Fruit fly (Drosophila melanogaster): ENCODE results near the gene daed.

The daed gene

DNA sequence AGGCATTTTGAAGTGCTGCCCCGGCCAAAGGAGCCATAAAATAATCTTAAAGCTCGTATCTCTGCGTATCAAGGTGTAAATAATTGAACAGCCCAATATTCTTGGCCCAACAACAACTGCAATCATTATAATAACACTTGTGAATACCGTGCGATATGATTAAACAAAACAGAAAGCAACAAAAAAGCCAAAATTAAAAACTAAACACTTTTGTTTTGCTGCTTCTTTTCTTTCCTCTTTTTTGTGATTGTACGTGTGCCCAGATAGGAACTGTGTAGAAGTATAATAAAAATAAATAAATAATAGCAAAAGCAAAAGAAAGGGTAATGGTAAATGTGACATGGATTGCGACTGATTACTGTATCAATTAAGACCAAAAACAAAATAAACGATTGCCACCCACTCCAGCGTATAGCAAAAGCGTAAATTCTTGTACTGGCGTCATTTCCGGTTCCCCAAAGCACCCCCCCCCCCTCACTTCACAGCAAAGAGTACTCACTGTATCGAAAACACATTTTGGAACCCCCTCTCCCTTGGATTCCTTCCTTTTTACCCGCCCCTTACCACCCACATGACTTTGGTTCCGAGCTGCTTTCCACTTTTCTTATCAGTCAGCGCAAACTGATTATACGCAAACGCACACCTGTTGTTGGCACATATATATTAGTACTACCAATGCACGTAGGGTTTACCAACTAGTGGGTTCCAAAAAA lies 44.6 kb downstream of the daed start (continued):
- no peak for TF ChIP-seq CG6654 (GFP tag; optimal IDR thresholded peaks at IDR 0.05)
- no peak for TF ChIP-seq CG2712 (tag; optimal IDR thresholded peaks at IDR 0.05)
- TF ChIP-seq chinmo (GFP tag; IDR thresholded peaks at IDR 0.05; ENCODE audit: partially characterized antibody) = peak; percentile 52; the same call in 1 of the 4 replicates
- peak; percentile 68 for TF ChIP-seq mirr (GFP tag; optimal IDR thresholded peaks at IDR 0.05)
- TF ChIP-seq Fer1 (GFP tag; optimal IDR thresholded peaks at IDR 0.05) = peak; percentile 35
- TF ChIP-seq GATAe (GFP tag; conservative IDR thresholded peaks at IDR 0.05) = peak; percentile 77
- TF ChIP-seq Rx (GFP tag; IDR thresholded peaks at IDR 0.05) = no peak
- TF ChIP-seq CG12769 (tag; optimal IDR thresholded peaks at IDR 0.05) = peak; percentile 50
- no peak for TF ChIP-seq CG5953 (GFP tag; IDR thresholded peaks at IDR 0.05)
- peak; percentile 66 for TF ChIP-seq kah (GFP tag; optimal IDR thresholded peaks at IDR 0.05)
- no peak for TF ChIP-seq Sry-β (GFP tag; optimal IDR thresholded peaks at IDR 0.05)
- TF ChIP-seq caup (GFP tag; optimal IDR thresholded peaks at IDR 0.05; ENCODE audit: severe bottlenecking) = peak; percentile 56
- TF ChIP-seq CG10147 (GFP tag; optimal IDR thresholded peaks at IDR 0.05) = peak; percentile 27
- TF ChIP-seq CG2678 (tag; optimal IDR thresholded peaks at IDR 0.05) = peak; percentile 26
- peak; percentile 80 for TF ChIP-seq grn (GFP tag; optimal IDR thresholded peaks at IDR 0.05)
- TF ChIP-seq CG32532 (GFP tag; IDR thresholded peaks at IDR 0.05) = peak; percentile 45; the same call in 1 of the 2 replicates
- peak in 1 of 2 experiments; percentile 54 for TF ChIP-seq Eip74EF (GFP tag; optimal IDR thresholded peaks at IDR 0.05)
- TF ChIP-seq CG18599 (GFP tag; optimal IDR thresholded peaks at IDR 0.05) = peak; percentile 49
- no peak for TF ChIP-seq Abd-B (GFP tag; optimal IDR thresholded peaks at IDR 0.05)
- peak; percentile 97 for TF ChIP-seq exex (tag; optimal IDR thresholded peaks at IDR 0.05)
- no peak for TF ChIP-seq CG8290 (GFP tag; optimal IDR thresholded peaks at IDR 0.05)
- peak in 1 of 2 experiments; percentile 5 for TF ChIP-seq CG8290 (tag; optimal IDR thresholded peaks at IDR 0.05)
- peak; percentile 11 for TF ChIP-seq corto (GFP tag; optimal IDR thresholded peaks at IDR 0.05)
- no peak for TF ChIP-seq eyg (GFP tag; optimal IDR thresholded peaks at IDR 0.05)
- TF ChIP-seq Nf-YB (GFP tag; optimal IDR thresholded peaks at IDR 0.05) = peak; percentile 73
- TF ChIP-seq Nf-YC (tag; optimal IDR thresholded peaks at IDR 0.05) = peak; percentile 49
- TF ChIP-seq Blimp-1 (GFP tag; optimal IDR thresholded peaks at IDR 0.05) = no peak
- TF ChIP-seq CG12071 (GFP tag; optimal IDR thresholded peaks at IDR 0.05) = peak; percentile 3
- peak; percentile 57 for TF ChIP-seq grau (tag; optimal IDR thresholded peaks at IDR 0.05)

dm6 chr2L:2168894-2169456 lies 47.1 kb downstream of the daed start:
- TF ChIP-seq Eip74EF (GFP tag; optimal IDR thresholded peaks at IDR 0.05) = peak in 1 of 2 experiments; percentile 55
- no peak for TF ChIP-seq shn (GFP tag; optimal IDR thresholded peaks at IDR 0.05)
- no peak for TF ChIP-seq CG12155 (GFP tag; optimal IDR thresholded peaks at IDR 0.05)
- no peak for TF ChIP-seq zfh2 (GFP tag; optimal IDR thresholded peaks at IDR 0.05)
- no peak for TF ChIP-seq CG32772 (GFP tag; IDR thresholded peaks at IDR 0.05)
- no peak for TF ChIP-seq CG6683 (GFP tag; optimal IDR thresholded peaks at IDR 0.05)
- peak; percentile 2 for TF ChIP-seq nom (GFP tag; optimal IDR thresholded peaks at IDR 0.05)
- no peak for TF ChIP-seq zf30C (GFP tag; optimal IDR thresholded peaks at IDR 0.05)
- TF ChIP-seq sd (tag; optimal IDR thresholded peaks at IDR 0.05) = peak; percentile 23
- no peak for TF ChIP-seq CG3163 (GFP tag; optimal IDR thresholded peaks at IDR 0.05)
- TF ChIP-seq Dad (GFP tag; optimal IDR thresholded peaks at IDR 0.05) = no peak
- no peak for TF ChIP-seq ken (GFP tag; IDR thresholded peaks at IDR 0.05)
- TF ChIP-seq CG10543 (GFP tag; optimal IDR thresholded peaks at IDR 0.05) = peak; percentile 36
- TF ChIP-seq crol (GFP tag; IDR thresholded peaks at IDR 0.05) = peak; percentile 56
- no peak for TF ChIP-seq Bgb (GFP tag; IDR thresholded peaks at IDR 0.05; ENCODE audit: partially characterized antibody)
- peak; percentile 11 for TF ChIP-seq CG13894 (tag; optimal IDR thresholded peaks at IDR 0.05)
- peak; percentile 53 for TF ChIP-seq Deaf1 (tag; optimal IDR thresholded peaks at IDR 0.05)
- no peak for TF ChIP-seq fu2 (GFP tag; optimal IDR thresholded peaks at IDR 0.05)
- no peak for TF ChIP-seq CG9876 (GFP tag; optimal IDR thresholded peaks at IDR 0.05)
- no peak for TF ChIP-seq HLH3B (GFP tag; IDR thresholded peaks at IDR 0.05)
- TF ChIP-seq Bteb2 (GFP tag; optimal IDR thresholded peaks at IDR 0.05) = no peak
